Fruit fly (Drosophila melanogaster): ENCODE data around the gene dmGlut.

dmGlut gene

dm6 chr2L:12020735-12021134 is 6.5 kb upstream of the dmGlut start, which contains the start of gene Wdr81:
Gene Wdr81, minus strand, starts transcription at chr2L:12020960.
- TF ChIP-seq CG17801 (GFP tag; optimal IDR thresholded peaks at IDR 0.05; ENCODE audit: partially characterized antibody), result no peak

dm6 chr2L:12021193-12021592 is 6.0 kb upstream of the dmGlut start:
- TF ChIP-seq CG17801 (GFP tag; optimal IDR thresholded peaks at IDR 0.05; ENCODE audit: partially characterized antibody), result no peak

- TF ChIP-seq CG17801 (GFP tag; optimal IDR thresholded peaks at IDR 0.05; ENCODE audit: partially characterized antibody), result no peak
These were observed 3.1 kb upstream of the dmGlut start for dm6 chr2L:12024104-12024503.

DNA sequence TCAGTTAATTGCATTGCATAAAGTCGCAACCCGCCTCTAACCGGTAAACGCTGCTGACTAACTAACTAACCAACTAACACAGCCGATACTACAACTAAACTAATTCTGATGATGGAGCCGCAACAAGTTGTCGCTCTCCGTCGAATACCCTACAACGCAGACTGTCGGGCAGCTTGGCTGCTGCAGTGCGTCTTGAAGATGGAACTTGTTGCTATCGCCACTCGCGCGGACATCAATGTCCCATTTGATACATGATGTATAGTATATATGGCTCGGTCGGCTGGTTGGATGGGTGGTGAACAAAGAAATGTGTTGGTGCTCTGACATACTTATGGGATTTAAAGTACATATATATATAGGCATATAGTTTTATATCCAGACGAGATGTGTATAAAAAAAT is 1.7 kb upstream of the dmGlut start:
- TF ChIP-seq CG17801 (GFP tag; optimal IDR thresholded peaks at IDR 0.05; ENCODE audit: partially characterized antibody), result no peak

dm6 chr2L:12026458-12027431 is 493 bp upstream of the dmGlut start:
- peak; percentile 39 for TF ChIP-seq CG17801 (GFP tag; optimal IDR thresholded peaks at IDR 0.05; ENCODE audit: partially characterized antibody)

dm6 chr2L:12028102-12028501 is 864 bp downstream of the dmGlut start:
- no peak for TF ChIP-seq CG17801 (GFP tag; optimal IDR thresholded peaks at IDR 0.05; ENCODE audit: partially characterized antibody)

DNA sequence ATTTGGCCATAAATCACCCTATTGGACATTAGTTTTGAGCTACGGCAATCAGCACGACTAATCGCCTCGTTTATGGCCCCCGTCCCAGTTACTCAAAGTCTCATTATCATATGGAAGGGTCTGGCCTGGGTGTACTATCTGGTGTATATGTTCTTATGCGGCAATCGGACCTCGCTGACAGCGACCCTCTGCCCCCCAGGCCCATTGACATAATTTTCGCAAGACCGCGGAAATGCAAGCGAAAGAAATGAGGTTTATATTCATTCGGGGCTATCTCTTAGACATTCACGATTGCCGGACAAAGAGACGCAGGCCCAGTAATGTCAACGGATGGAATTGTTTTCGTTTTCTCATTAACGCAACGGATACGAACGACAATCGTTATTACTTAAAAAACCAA is 1.6 kb downstream of the dmGlut start:
- TF ChIP-seq CG17801 (GFP tag; optimal IDR thresholded peaks at IDR 0.05; ENCODE audit: partially characterized antibody), result no peak

dm6 chr2L:12029594-12030197 is 2.5 kb downstream of the dmGlut start:
- no peak for TF ChIP-seq CG17801 (GFP tag; optimal IDR thresholded peaks at IDR 0.05; ENCODE audit: partially characterized antibody)

DNA sequence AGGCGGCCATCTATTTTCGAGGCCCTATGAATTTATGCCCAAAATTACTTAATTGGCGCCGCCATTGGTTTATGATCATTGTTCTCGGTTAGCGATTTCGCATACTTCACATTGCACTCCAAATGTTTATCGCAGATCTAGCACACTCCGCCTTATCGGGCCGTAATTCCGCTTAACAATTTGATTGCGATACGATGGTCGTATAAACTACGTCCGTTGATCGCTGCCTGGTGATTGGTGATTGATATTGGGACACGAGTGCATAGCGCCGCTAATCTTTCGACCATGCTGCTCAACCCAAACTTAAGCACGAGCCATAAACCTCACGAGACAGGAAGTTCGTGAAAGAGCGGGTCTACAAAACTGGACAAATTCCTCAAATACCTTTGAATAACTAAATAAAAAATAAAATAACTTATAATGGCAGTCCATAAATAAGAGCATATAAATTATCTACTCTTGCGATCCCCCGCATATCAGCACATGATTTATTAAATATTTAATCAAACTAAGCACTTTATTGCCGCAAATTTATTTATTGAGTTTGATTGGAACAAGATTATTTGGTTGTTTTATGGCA is 3.4 kb downstream of the dmGlut start:
- TF ChIP-seq CG17801 (GFP tag; optimal IDR thresholded peaks at IDR 0.05; ENCODE audit: partially characterized antibody), result no peak

DNA sequence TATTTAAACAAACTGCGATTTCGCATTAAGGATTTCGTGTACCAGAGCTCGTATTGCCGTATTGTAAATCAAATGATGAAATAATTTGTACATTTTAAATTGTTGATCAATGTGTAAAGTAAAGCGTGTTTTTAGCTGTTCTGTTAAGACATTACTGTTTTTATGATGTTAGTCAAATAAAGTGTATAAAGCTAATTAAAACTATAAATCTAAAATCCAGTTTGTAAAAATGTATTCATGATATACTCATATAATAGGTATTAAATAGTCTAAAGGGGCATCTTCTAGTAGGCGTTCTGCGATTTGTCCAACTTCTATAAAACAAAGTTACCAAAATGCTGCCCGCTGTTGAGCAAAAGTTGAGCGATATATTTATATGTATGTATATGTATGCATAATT is 6.7 kb downstream of the dmGlut start, which contains the start of gene CG18788:
Gene CG18788, plus strand, starts transcription at position 301 of the 400 bp plus-strand sequence.
- no peak for TF ChIP-seq CG17801 (GFP tag; optimal IDR thresholded peaks at IDR 0.05; ENCODE audit: partially characterized antibody)

DNA sequence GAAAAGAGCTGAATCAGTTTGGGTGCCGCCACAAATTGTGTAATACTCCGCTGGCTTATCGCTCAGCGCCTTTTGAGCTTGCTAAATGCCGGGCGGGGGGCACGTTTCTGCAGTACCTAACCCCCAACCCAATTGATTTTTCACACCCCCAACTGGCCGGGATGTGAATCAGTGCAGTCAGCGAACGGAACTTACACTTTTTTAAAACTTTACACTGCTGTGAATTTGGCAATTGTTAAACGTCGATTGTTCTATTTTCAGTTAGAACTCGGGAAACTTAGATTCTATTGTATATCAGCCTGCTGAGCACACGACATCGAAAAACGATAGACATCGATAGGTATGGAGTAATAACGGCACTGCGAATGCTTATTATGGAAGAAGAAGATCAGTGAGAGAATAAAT is 10.9 kb downstream of the dmGlut start, which contains the start of gene Tom70:
Gene Tom70, minus strand, starts transcription at position 335 of the 405 bp plus-strand sequence.
- peak; percentile 30 for TF ChIP-seq CG17801 (GFP tag; optimal IDR thresholded peaks at IDR 0.05; ENCODE audit: partially characterized antibody)

DNA sequence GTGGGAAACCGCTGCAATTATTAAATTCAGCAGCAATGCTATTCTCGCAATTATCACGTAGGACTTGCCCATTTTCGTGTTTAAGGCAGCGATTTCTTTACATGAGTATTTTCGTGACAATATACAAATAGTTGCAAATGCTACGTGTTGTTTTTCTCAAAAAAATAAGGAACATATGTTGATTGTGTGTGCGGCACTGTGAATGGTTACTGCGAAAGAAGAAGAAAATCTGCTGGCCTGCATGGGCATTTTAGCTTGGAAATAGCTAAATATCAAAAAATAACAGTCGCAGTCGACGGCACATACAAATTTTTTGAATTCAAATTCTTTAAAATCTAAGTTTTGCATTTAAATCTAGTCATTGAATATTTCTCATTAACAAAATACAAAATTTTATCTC is 13.3 kb downstream of the dmGlut start, which contains the start of gene CG6766:
Gene CG6766, minus strand, starts transcription at position 180 of the 400 bp plus-strand sequence.
- TF ChIP-seq CG17801 (GFP tag; optimal IDR thresholded peaks at IDR 0.05; ENCODE audit: partially characterized antibody), result peak; percentile 32

- peak; percentile 88 for TF ChIP-seq CG17801 (GFP tag; optimal IDR thresholded peaks at IDR 0.05; ENCODE audit: partially characterized antibody)
These were observed 17.5 kb downstream of the dmGlut start, which contains the start of gene CG6785 for dm6 chr2L:12044613-12045350. Gene CG6785, minus strand, starts transcription at chr2L:12045200.

DNA sequence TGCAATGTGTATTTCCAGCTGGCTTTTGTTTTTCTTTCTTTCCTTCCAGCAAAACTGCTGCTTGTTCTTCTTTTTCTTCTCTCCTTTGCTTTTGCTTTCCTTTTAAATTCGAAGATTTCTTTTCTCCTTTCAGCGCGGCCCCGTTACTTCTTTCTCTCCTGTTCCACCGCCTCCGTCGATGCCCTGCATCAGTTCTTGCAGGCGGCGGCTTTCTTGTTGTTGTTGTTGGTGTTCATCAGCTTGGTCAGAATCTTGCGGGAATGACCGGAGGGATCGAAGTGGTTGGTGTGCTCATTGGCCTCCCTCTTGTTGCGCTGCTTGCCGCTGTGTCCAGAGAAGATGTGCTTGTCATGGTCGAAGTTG is 18.3 kb downstream of the dmGlut start:
- no peak for TF ChIP-seq CG17801 (GFP tag; optimal IDR thresholded peaks at IDR 0.05; ENCODE audit: partially characterized antibody)
